Fruit fly (Drosophila melanogaster) whole organism, adult: ENCODE results near the gene Takl2.

Experiments used
- CG11617 ChIP-seq: fragments of 200-800 bp; sonication (Bioruptor generic); optimal IDR thresholded peaks from 2 replicates; lab custom pipeline; 2017; ENCODE audit warnings: mild to moderate bottlenecking, missing biosample characterization, missing genetic modification reagents, missing genetic modification characterization
- CG12768 ChIP-seq: fragments of 200-800 bp; sonication (Bioruptor generic); optimal IDR thresholded peaks from 2 replicates; lab custom pipeline; 2017; ENCODE audit warnings: missing biosample characterization, missing genetic modification characterization, mild to moderate bottlenecking, moderate library complexity, missing genetic modification reagents
- CG14711 ChIP-seq: fragments of 200-800 bp; sonication (Bioruptor generic); optimal IDR thresholded peaks from 2 replicates; lab custom pipeline; 2018; ENCODE audit warnings: missing biosample characterization, mild to moderate bottlenecking, missing genetic modification characterization, moderate library complexity
- CG1620 ChIP-seq: fragments of 200-800 bp; sonication (Bioruptor generic); optimal IDR thresholded peaks from 2 replicates; lab custom pipeline; 2016; ENCODE audit warnings: missing biosample characterization, missing genetic modification characterization
- CG33017 ChIP-seq: fragments of 200-800 bp; sonication (Bioruptor generic); optimal IDR thresholded peaks from 2 replicates; lab custom pipeline; 2018; ENCODE audit warnings: missing biosample characterization, mild to moderate bottlenecking, missing genetic modification characterization, moderate library complexity
- CG5204 ChIP-seq: fragments of 200-800 bp; sonication (Bioruptor generic); optimal IDR thresholded peaks from 2 replicates; lab custom pipeline; 2016; ENCODE audit warnings: missing biosample characterization, missing genetic modification characterization
- CG7045 ChIP-seq: fragments of 200-800 bp; sonication (Bioruptor generic); optimal IDR thresholded peaks from 2 replicates; lab custom pipeline; 2017; ENCODE audit warnings: missing biosample characterization, mild to moderate bottlenecking, missing genetic modification characterization
- CG7101 ChIP-seq: fragments of 200-800 bp; sonication (Bioruptor generic); optimal IDR thresholded peaks from 2 replicates; lab custom pipeline; 2018; ENCODE audit warnings: missing biosample characterization, mild to moderate bottlenecking, missing genetic modification characterization, moderate library complexity
- Clk ChIP-seq: fragments of 200-800 bp; sonication (Bioruptor generic); optimal IDR thresholded peaks from 2 replicates; lab custom pipeline; 2017; ENCODE audit warnings: missing biosample characterization, missing genetic modification characterization
- Crg-1 ChIP-seq: fragments of 200-800 bp; sonication (Bioruptor generic); optimal IDR thresholded peaks from 2 replicates; lab custom pipeline; 2016; ENCODE audit warnings: missing biosample characterization, missing genetic modification characterization
- Hr96 ChIP-seq: fragments of 200-800 bp; sonication (Bioruptor generic); optimal IDR thresholded peaks from 2 replicates; lab custom pipeline; 2016; ENCODE audit warnings: missing biosample characterization, missing genetic modification characterization
- Mnt ChIP-seq: fragments of 200-800 bp; sonication (Bioruptor generic); optimal IDR thresholded peaks from 2 replicates; lab custom pipeline; 2016; ENCODE audit warnings: missing biosample characterization, mild to moderate bottlenecking, missing genetic modification characterization
- cic ChIP-seq: fragments of 200-800 bp; sonication (Bioruptor generic); optimal IDR thresholded peaks from 2 replicates; lab custom pipeline; 2017; ENCODE audit warnings: missing biosample characterization, mild to moderate bottlenecking, missing genetic modification characterization, moderate library complexity
- cnc ChIP-seq, 2 experiments: fragments of >200 bp; optimal IDR thresholded peaks; 2 replicates each; lab custom pipeline; 2017
- kay ChIP-seq: fragments of 200-800 bp; sonication (Bioruptor generic); peaks from one replicate; lab custom pipeline; 2016; ENCODE audit warnings: missing biosample characterization, missing genetic modification characterization, borderline replicate concordance
- ovo ChIP-seq: fragments of 200-800 bp; sonication (Bioruptor generic); optimal IDR thresholded peaks from 2 replicates; lab custom pipeline; 2016; ENCODE audit warnings: missing biosample characterization, missing genetic modification characterization
- pad ChIP-seq: fragments of 200-800 bp; sonication (Bioruptor generic); optimal IDR thresholded peaks from 3 replicates; lab custom pipeline; 2017; ENCODE audit warnings: missing biosample characterization, missing genetic modification characterization, mild to moderate bottlenecking, moderate library complexity, missing genetic modification reagents
- tj ChIP-seq: fragments of 200-800 bp; sonication (Bioruptor generic); optimal IDR thresholded peaks from 3 replicates; lab custom pipeline; 2017; ENCODE audit warnings: missing biosample characterization, mild to moderate bottlenecking, missing genetic modification characterization, moderate library complexity
- toe ChIP-seq: fragments of 200-800 bp; sonication (Bioruptor generic); optimal IDR thresholded peaks from 2 replicates; lab custom pipeline; 2016; ENCODE audit warnings: missing biosample characterization, missing genetic modification characterization

Takl2 gene

dm6 chr3R:22684948-22685253 is 48.8 kb downstream of the Takl2 start:
- no peak for TF ChIP-seq kay
- no peak for TF ChIP-seq CG12768 (GFP tag; lab: Kevin White, UChicago)
- TF ChIP-seq CG1620 (GFP tag; lab: Kevin White, UChicago) = no peak
- TF ChIP-seq CG5204 (GFP tag; lab: Kevin White, UChicago) = no peak

- TF ChIP-seq Mnt (GFP tag; lab: Kevin White, UChicago) (peak; percentile 14), CG7101 (tag; lab: Kevin White, UChicago) (peak; percentile 23), CG5204 (GFP tag; lab: Kevin White, UChicago) (no peak), Hr96 (GFP tag; lab: Kevin White, UChicago) (peak; percentile 21), CG33017 (peak; percentile 3), CG7045 (GFP tag; lab: Kevin White, UChicago) (peak; percentile 41), CG1620 (GFP tag; lab: Kevin White, UChicago) (no peak), CG14711 (tag; lab: Kevin White, UChicago) (no peak), CG12768 (GFP tag; lab: Kevin White, UChicago) (peak; percentile 60), pad (GFP tag; lab: Kevin White, UChicago) (no peak), ovo (GFP tag; lab: Kevin White, UChicago) (no peak), Clk (peak; percentile 0), tj (GFP tag; lab: Kevin White, UChicago) (no peak), Crg-1 (GFP tag; lab: Kevin White, UChicago) (no peak), kay (peak; percentile 95), toe (GFP tag; lab: Kevin White, UChicago) (no peak), CG11617 (no peak), cic (GFP tag; lab: Kevin White, UChicago) (peak; percentile 73), cnc (optimal IDR thresholded peaks at IDR 0.05; lab: Kevin White, UChicago) (peak; percentile 13 to 91)
Measured at dm6 chr3R:22684044-22684947, 49.4 kb downstream of the Takl2 start.
